Worm (Caenorhabditis elegans): ENCODE results near the gene M163.5.
A peak's percentile ranks its signal among the peaks of the same experiment; 100 is the strongest.

Gene M163.5

ce11 chrX:14525325-14526305 is 51.8 kb downstream of the M163.5 start (continued):
- peak; percentile 89 for TF ChIP-seq elt-3 (tag; optimal IDR thresholded peaks at IDR 0.05)
- peak; percentile 24 for TF ChIP-seq blmp-1 (tag; optimal IDR thresholded peaks at IDR 0.05)
- peak; percentile 99 for TF ChIP-seq ces-1 (GFP tag; optimal IDR thresholded peaks at IDR 0.05)
